Fruit fly (Drosophila melanogaster): ENCODE results near the gene rau.

The rau gene

DNA sequence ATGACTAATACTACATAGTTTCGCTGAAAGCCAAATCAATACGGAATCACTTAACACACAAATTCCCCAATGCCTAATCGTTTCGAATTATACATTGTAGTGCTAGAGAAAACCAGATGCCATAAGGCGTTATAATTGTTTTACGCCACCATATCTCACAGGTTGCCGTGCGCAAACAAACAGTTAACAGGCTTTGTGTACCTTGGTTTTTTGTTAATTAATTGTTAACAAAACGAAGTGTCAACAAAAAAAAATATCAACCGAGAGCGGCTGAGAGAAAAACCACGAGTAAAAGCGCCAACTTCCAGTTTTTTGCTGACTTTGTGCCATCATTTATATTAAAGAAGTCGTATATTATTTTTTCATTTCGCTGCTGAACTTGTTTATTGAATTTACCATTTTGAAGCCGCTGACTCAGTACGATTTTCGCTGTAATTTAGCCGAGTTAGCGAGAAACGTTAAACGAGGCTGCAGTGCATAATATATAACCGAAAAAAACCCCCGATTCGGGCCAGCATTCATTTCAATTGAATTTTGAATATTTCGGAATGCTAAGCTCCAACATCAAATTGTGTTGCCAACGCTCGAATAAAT is 2.7 kb downstream of the rau start (continued):
- TF ChIP-seq acj6 (GFP tag; optimal IDR thresholded peaks at IDR 0.05) (no peak), CG4318 (GFP tag; optimal IDR thresholded peaks at IDR 0.05) (no peak), CG6163 (GFP tag; IDR thresholded peaks at IDR 0.05) (0 out of 3 replicates have a peak, but pooled peaks have one; percentile 26), CG10669 (GFP tag; optimal IDR thresholded peaks at IDR 0.05) (no peak), CG6854 (GFP tag; optimal IDR thresholded peaks at IDR 0.05) (no peak), spab (GFP tag; optimal IDR thresholded peaks at IDR 0.05) (no peak), svp (GFP tag) (peak; percentile 40), dac (GFP tag; optimal IDR thresholded peaks at IDR 0.05) (no peak), CG3032 (tag; optimal IDR thresholded peaks at IDR 0.05) (no peak), topi (GFP tag; optimal IDR thresholded peaks at IDR 0.05) (no peak), Hr39 (GFP tag; optimal IDR thresholded peaks at IDR 0.05) (no peak), OdsH (GFP tag; optimal IDR thresholded peaks at IDR 0.05) (no peak)

DNA sequence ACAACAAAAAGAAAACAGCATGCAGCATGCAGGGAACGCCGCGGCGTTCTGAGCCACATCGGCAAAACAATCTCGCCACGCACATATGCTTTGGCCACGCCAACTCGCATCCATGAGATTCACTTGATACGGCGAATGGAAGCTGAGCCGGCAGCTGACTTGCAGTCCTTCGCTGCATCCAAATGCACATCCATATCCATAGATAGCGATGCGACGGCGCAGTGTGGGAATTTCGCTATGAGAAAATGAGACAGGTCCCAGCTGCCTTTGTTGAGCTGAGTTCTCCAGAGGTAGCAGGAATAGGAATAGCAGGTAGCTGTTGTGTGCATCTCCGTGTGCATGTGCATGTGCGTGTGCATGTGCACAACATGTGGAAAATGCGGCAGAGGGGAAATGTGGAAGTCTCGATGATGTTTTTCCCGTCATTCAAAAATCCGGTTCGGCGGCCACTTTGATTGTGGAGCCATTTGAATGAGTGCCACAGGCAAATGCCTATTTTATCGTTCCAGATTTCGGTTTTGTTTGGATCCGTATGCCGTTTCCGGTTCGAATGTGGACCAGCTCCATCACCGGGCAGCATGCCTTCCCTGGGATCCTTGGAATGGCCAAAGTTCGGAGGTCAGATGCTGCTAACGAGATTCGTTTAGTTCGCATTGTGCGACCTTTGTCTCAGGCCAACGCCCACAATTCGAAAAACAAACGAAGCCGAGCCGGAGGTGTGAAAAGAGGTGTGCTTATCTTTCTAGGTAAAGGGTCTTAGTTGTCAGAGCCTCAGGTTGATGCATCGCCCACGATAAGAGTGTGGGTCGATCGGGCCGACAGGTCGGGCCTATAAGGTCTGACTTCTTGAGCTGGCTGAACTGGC is 8.2 kb downstream of the rau start:
- TF ChIP-seq CG10669 (GFP tag; optimal IDR thresholded peaks at IDR 0.05) (no peak), acj6 (GFP tag; optimal IDR thresholded peaks at IDR 0.05) (no peak), OdsH (GFP tag; optimal IDR thresholded peaks at IDR 0.05) (no peak), pdm3 (GFP tag; optimal IDR thresholded peaks at IDR 0.05) (no peak), fkh (GFP tag; optimal IDR thresholded peaks at IDR 0.05) (no peak), Ets96B (tag; optimal IDR thresholded peaks at IDR 0.05) (no peak), Smox (GFP tag; optimal IDR thresholded peaks at IDR 0.05) (no peak), esn (GFP tag; optimal IDR thresholded peaks at IDR 0.05) (no peak), topi (GFP tag; optimal IDR thresholded peaks at IDR 0.05) (no peak), CG3032 (tag; optimal IDR thresholded peaks at IDR 0.05) (no peak), CG15336 (GFP tag; IDR thresholded peaks at IDR 0.05) (no peak), fd85E (GFP tag; optimal IDR thresholded peaks at IDR 0.05) (no peak), CG6276 (GFP tag; optimal IDR thresholded peaks at IDR 0.05) (no peak), lz (GFP tag; optimal IDR thresholded peaks at IDR 0.05) (no peak), CG34406 (GFP tag; optimal IDR thresholded peaks at IDR 0.05) (no peak), Gug (GFP tag; IDR thresholded peaks at IDR 0.05) (no peak), net (GFP tag; optimal IDR thresholded peaks at IDR 0.05) (no peak), Eip78C (GFP tag) (no peak), CG1621 (tag; optimal IDR thresholded peaks at IDR 0.05) (no peak), Sox14 (GFP tag; optimal IDR thresholded peaks at IDR 0.05) (no peak)

DNA sequence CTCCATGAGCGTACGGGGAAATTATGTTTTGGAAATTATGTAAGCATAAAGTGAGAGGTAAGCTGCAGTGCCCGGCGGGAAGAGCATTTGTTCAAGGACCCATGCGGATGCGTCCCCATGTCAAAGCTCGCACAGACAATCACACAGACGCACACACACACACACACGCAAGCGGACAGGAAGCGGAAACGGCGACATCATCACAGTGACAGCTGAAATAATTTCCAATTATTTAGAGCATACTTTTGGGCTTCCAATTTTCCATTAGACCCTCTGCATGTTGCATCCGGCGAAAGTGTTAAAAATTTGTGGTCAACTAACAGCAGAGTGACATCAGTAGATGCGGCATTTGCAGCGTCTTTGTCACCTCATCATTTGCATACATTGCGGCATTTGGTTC is 12.5 kb downstream of the rau start:
- no peak for TF ChIP-seq fkh (GFP tag; optimal IDR thresholded peaks at IDR 0.05)
- peak; percentile 37 for TF ChIP-seq Eip78C (GFP tag)
- peak; percentile 24 for TF ChIP-seq achi (GFP tag; optimal IDR thresholded peaks at IDR 0.05)
- TF ChIP-seq CG3919 (GFP tag; optimal IDR thresholded peaks at IDR 0.05), result peak; percentile 3
- TF ChIP-seq Hr39 (GFP tag; optimal IDR thresholded peaks at IDR 0.05), result no peak

DNA sequence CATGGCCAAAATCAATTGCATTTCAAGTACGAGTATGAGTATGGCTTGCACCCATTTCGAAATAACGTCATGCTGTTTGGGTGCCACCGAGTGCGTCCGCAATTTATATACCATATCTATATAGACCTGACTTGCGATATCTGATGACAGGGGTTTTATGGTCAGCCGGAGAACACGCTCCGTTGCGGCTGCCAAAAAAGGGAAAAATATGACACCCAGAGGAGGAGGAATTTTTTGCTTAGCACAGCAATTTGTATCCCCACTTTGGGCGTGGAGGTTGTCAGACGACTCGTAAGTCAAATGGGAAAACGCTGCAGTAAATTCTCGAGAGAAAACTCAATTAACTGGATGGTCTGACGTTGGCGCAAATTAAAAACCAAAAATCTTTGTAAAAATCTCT is 22.5 kb downstream of the rau start:
- TF ChIP-seq CG10631 (GFP tag; optimal IDR thresholded peaks at IDR 0.05), result no peak
- TF ChIP-seq vri (GFP tag; optimal IDR thresholded peaks at IDR 0.05), result no peak
- no peak for TF ChIP-seq svp (GFP tag)
- TF ChIP-seq CG6808 (GFP tag; optimal IDR thresholded peaks at IDR 0.05), result no peak
- TF ChIP-seq Hr38 (GFP tag; optimal IDR thresholded peaks at IDR 0.05), result no peak
- no peak for TF ChIP-seq CG8319 (GFP tag; optimal IDR thresholded peaks at IDR 0.05)
- no peak for TF ChIP-seq Sox14 (GFP tag; optimal IDR thresholded peaks at IDR 0.05)
- TF ChIP-seq Blimp-1 (GFP tag; optimal IDR thresholded peaks at IDR 0.05), result no peak
- TF ChIP-seq topi (GFP tag; optimal IDR thresholded peaks at IDR 0.05), result no peak
- TF ChIP-seq fd85E (GFP tag; optimal IDR thresholded peaks at IDR 0.05), result no peak
- TF ChIP-seq Smox (GFP tag; optimal IDR thresholded peaks at IDR 0.05), result no peak
- TF ChIP-seq pdm3 (GFP tag; optimal IDR thresholded peaks at IDR 0.05), result no peak
- TF ChIP-seq eg (GFP tag; IDR thresholded peaks at IDR 0.05), result no peak
- no peak for TF ChIP-seq fkh (GFP tag; optimal IDR thresholded peaks at IDR 0.05)
- TF ChIP-seq CG31627 (GFP tag; optimal IDR thresholded peaks at IDR 0.05), result no peak
- TF ChIP-seq CG6163 (GFP tag; IDR thresholded peaks at IDR 0.05), result no peak

Measured in whole organism, prepupa.